Worm (Caenorhabditis elegans) whole organism, L2 larva: Measurements from ENCODE around the gene mrpl-21.

ENCODE experiments used
- C34F6.9 ChIP-seq: fragments of 150-350 bp; optimal IDR thresholded peaks from 2 replicates; lab custom pipeline; 2014; ENCODE audit warnings: missing biosample characterization, missing genetic modification characterization
- R02D3.7 ChIP-seq: fragments of 150-350 bp; optimal IDR thresholded peaks from 2 replicates; lab custom pipeline; 2014; ENCODE audit warnings: missing biosample characterization, missing genetic modification characterization
- Y55F3AM.14 ChIP-seq: fragments of 200-800 bp; sonication (Bioruptor generic); optimal IDR thresholded peaks from 2 replicates; lab custom pipeline; 2018; ENCODE audit warnings: mild to moderate bottlenecking, missing genetic modification characterization, missing compliant biosample characterization
- ZK546.5 ChIP-seq: sonication (generic microtip); optimal IDR thresholded peaks from 2 replicates; lab custom pipeline; 2017; ENCODE audit warnings: missing biosample characterization, missing genetic modification characterization
- alr-1 ChIP-seq: fragments of 150-350 bp; optimal IDR thresholded peaks from 2 replicates; lab custom pipeline; 2014; ENCODE audit warnings: missing biosample characterization, missing genetic modification characterization
- ama-1 ChIP-seq: fragments of 150-350 bp; optimal IDR thresholded peaks from 2 replicates; lab custom pipeline; 2018; ENCODE audit warnings: inconsistent platforms
- ceh-16 ChIP-seq: fragments of 150-350 bp; optimal IDR thresholded peaks from 2 replicates; lab custom pipeline; 2014; ENCODE audit warnings: missing biosample characterization, missing genetic modification characterization
- ceh-82 ChIP-seq: fragments of 150-350 bp; optimal IDR thresholded peaks from 2 replicates; lab custom pipeline; 2014; ENCODE audit warnings: missing biosample characterization, missing genetic modification characterization
- crh-2 ChIP-seq: sonication (generic microtip); optimal IDR thresholded peaks from 2 replicates; lab custom pipeline; 2017; ENCODE audit warnings: missing biosample characterization, missing genetic modification characterization
- egl-27 ChIP-seq: sonication (generic microtip); optimal IDR thresholded peaks from 3 replicates; lab custom pipeline; 2017; ENCODE audit warnings: missing biosample characterization, missing genetic modification reagents, missing genetic modification characterization
- elt-1 ChIP-seq: fragments of 150-350 bp; optimal IDR thresholded peaks from 2 replicates; lab custom pipeline; 2014; ENCODE audit warnings: missing biosample characterization, missing genetic modification characterization
- elt-3 ChIP-seq: sonication (generic microtip); optimal IDR thresholded peaks from 2 replicates; lab custom pipeline; 2017; ENCODE audit warnings: missing biosample characterization, missing genetic modification characterization
- fos-1 ChIP-seq: fragments of 150-350 bp; optimal IDR thresholded peaks from 2 replicates; lab custom pipeline; 2014; ENCODE audit warnings: missing biosample characterization, missing genetic modification characterization
- gmeb-1 ChIP-seq: fragments of 150-350 bp; optimal IDR thresholded peaks from 2 replicates; lab custom pipeline; 2014; ENCODE audit warnings: missing biosample characterization, missing genetic modification characterization
- lin-39 ChIP-seq: fragments of 150-350 bp; optimal IDR thresholded peaks from 2 replicates; lab custom pipeline; 2014; ENCODE audit warnings: missing biosample characterization, missing genetic modification reagents, missing genetic modification characterization
- lsy-2 ChIP-seq, 2 experiments: fragments of 150-350 bp in 1 of 2; sonication (generic microtip) in 1 of 2; optimal IDR thresholded peaks; 2 replicates each; lab custom pipeline; 2014 to 2017; ENCODE audit warnings: missing biosample characterization in 2 of 2, missing genetic modification characterization in 2 of 2
- mab-5 ChIP-seq: fragments of 150-350 bp; optimal IDR thresholded peaks from 2 replicates; lab custom pipeline; 2014; ENCODE audit warnings: missing biosample characterization, missing genetic modification characterization
- mbf-1 ChIP-seq: sonication (generic microtip); optimal IDR thresholded peaks from 2 replicates; lab custom pipeline; 2017; ENCODE audit warnings: missing biosample characterization, missing genetic modification characterization
- nhr-10 ChIP-seq: sonication (generic microtip); optimal IDR thresholded peaks from 2 replicates; lab custom pipeline; 2017; ENCODE audit warnings: missing biosample characterization, missing genetic modification characterization
- nhr-129 ChIP-seq: fragments of 150-350 bp; optimal IDR thresholded peaks from 2 replicates; lab custom pipeline; 2014; ENCODE audit warnings: missing biosample characterization, missing genetic modification characterization
- nhr-21 ChIP-seq: fragments of 150-350 bp; optimal IDR thresholded peaks from 2 replicates; lab custom pipeline; 2014; ENCODE audit warnings: missing biosample characterization, missing genetic modification characterization
- nhr-23 ChIP-seq: fragments of 150-350 bp; optimal IDR thresholded peaks from 2 replicates; lab custom pipeline; 2014; ENCODE audit warnings: missing biosample characterization, missing genetic modification reagents, missing genetic modification characterization
- nhr-237 ChIP-seq: fragments of 150-350 bp; optimal IDR thresholded peaks from 2 replicates; lab custom pipeline; 2014; ENCODE audit warnings: missing biosample characterization, missing genetic modification characterization
- nhr-25 ChIP-seq: fragments of 150-350 bp; sonication (generic microtip); optimal IDR thresholded peaks from 3 replicates; lab custom pipeline; 2014; ENCODE audit warnings: missing biosample characterization, missing genetic modification characterization
- nhr-77 ChIP-seq: fragments of 150-350 bp; optimal IDR thresholded peaks from 2 replicates; lab custom pipeline; 2014; ENCODE audit warnings: missing biosample characterization, missing genetic modification characterization
- sem-4 ChIP-seq: fragments of 150-350 bp; optimal IDR thresholded peaks from 2 replicates; lab custom pipeline; 2014; ENCODE audit warnings: missing biosample characterization, missing genetic modification reagents, missing genetic modification characterization
- skn-1 ChIP-seq: sonication (generic microtip); optimal IDR thresholded peaks from 2 replicates; lab custom pipeline; 2017; ENCODE audit warnings: missing biosample characterization, missing genetic modification characterization
- sma-3 ChIP-seq: sonication (generic microtip); optimal IDR thresholded peaks from 2 replicates; lab custom pipeline; 2016; ENCODE audit warnings: missing genetic modification reagents, missing genetic modification characterization, missing compliant biosample characterization
- sma-9 ChIP-seq, 2 experiments: fragments of 150-350 bp in 1 of 2; sonication (generic microtip) in 1 of 2; optimal IDR thresholded peaks; 2 replicates each; lab custom pipeline; 2014 to 2016; ENCODE audit warnings: missing genetic modification characterization in 2 of 2, mild to moderate bottlenecking in 1 of 2, missing biosample characterization in 1 of 2, missing compliant biosample characterization in 1 of 2, missing genetic modification reagents in 1 of 2, moderate library complexity in 1 of 2
- snpc-4 ChIP-seq: fragments of 150-350 bp; optimal IDR thresholded peaks from 2 replicates; lab custom pipeline; 2014; ENCODE audit warnings: missing biosample characterization, missing genetic modification characterization
- unc-39 ChIP-seq: fragments of 150-350 bp; optimal IDR thresholded peaks from 2 replicates; lab custom pipeline; 2014; ENCODE audit warnings: missing biosample characterization, missing genetic modification characterization
- unc-55 ChIP-seq: fragments of 150-350 bp; sonication (generic microtip); optimal IDR thresholded peaks from 3 replicates; lab custom pipeline; 2014; ENCODE audit warnings: missing biosample characterization, missing genetic modification reagents, missing genetic modification characterization
- ztf-1 ChIP-seq: fragments of 200-800 bp; sonication (Bioruptor generic); conservative IDR thresholded peaks from 2 replicates; pipeline ENCODE4 v1.3.6; 2022; ENCODE audit warnings: missing genetic modification characterization, missing compliant biosample characterization
- ztf-11 ChIP-seq: sonication (generic microtip); optimal IDR thresholded peaks from 2 replicates; lab custom pipeline; 2017; ENCODE audit warnings: missing biosample characterization, missing genetic modification characterization

The mrpl-21 gene

DNA sequence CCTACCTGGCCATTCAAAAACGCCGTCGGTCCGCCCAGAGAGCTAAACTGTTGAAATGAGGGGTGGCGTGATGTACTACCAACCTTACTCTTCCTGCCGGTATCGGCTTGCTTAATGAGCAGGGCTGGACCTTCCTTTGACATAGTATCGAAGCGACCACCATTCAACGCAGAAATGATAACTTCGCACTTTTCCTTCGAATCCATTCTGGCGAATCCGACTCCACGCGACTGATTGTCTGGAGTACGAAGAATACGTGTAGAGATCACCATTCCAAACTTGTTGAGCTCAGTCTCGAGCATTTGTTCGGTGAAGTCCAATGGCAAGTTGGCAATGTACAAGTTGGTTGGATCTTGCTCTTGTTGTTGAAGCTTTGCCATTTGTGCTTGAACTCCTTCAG lies 34.8 kb upstream of the mrpl-21 start:
- TF ChIP-seq C34F6.9 (tag; lab: Kevin White, UChicago), result no peak
- TF ChIP-seq R02D3.7 (tag; lab: Kevin White, UChicago), result no peak
- TF ChIP-seq snpc-4, result no peak
- TF ChIP-seq elt-1 (tag; lab: Kevin White, UChicago), result no peak
- no peak for TF ChIP-seq nhr-237 (tag; lab: Kevin White, UChicago)
- no peak for TF ChIP-seq mab-5
- TF ChIP-seq sma-3 (GFP tag; lab: Kevin White, UChicago), result no peak
- no peak for TF ChIP-seq unc-39 (tag; lab: Kevin White, UChicago)
- TF ChIP-seq gmeb-1 (tag; lab: Kevin White, UChicago), result no peak
- no peak for TF ChIP-seq ama-1 (lab: Kevin White, UChicago)
- no peak for TF ChIP-seq lin-39 (tag; lab: Kevin White, UChicago)
- no peak for TF ChIP-seq ztf-11

DNA sequence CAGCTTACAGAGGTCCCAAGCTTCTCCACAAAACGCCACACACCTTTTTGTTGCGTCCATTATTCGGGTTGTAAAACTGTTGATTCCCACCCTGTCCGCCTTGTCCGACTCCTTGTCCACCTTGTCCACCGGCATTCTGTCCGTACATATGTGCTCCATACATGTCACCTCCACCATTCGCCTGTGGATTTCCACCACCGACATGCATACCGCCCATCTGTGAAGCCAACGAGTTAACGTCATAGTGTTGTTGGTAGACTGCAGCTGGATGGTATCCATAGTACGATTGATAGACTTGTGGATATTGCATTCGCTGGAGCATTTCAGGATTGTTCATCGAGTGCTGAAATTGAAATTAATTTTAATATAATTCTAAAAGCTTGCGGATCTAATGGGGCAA lies 34.4 kb upstream of the mrpl-21 start:
- no peak for TF ChIP-seq nhr-21 (tag; lab: Kevin White, UChicago)
- no peak for TF ChIP-seq mbf-1 (tag; lab: Kevin White, UChicago)
- TF ChIP-seq nhr-77 (tag; lab: Kevin White, UChicago), result no peak
- no peak for TF ChIP-seq nhr-129 (tag; lab: Kevin White, UChicago)
- no peak for TF ChIP-seq nhr-23 (tag; lab: Kevin White, UChicago)
- no peak for TF ChIP-seq Y55F3AM.14 (GFP tag; lab: Kevin White, UChicago)
- no peak for TF ChIP-seq C34F6.9 (tag; lab: Kevin White, UChicago)
- no peak for TF ChIP-seq unc-39 (tag; lab: Kevin White, UChicago)
- no peak for TF ChIP-seq sem-4
- TF ChIP-seq elt-1 (tag; lab: Kevin White, UChicago), result no peak
- TF ChIP-seq unc-55 (GFP tag; lab: Kevin White, UChicago), result no peak
- TF ChIP-seq nhr-25 (tag; lab: Kevin White, UChicago), result no peak
- TF ChIP-seq ZK546.5 (tag; lab: Kevin White, UChicago), result no peak
- no peak for TF ChIP-seq crh-2 (tag; lab: Kevin White, UChicago)
- TF ChIP-seq skn-1 (tag; lab: Kevin White, UChicago), result no peak
- TF ChIP-seq lin-39 (tag; lab: Kevin White, UChicago), result no peak
- no peak for TF ChIP-seq ceh-16 (tag; lab: Kevin White, UChicago)
- TF ChIP-seq egl-27 (tag; lab: Kevin White, UChicago), result no peak
- TF ChIP-seq, all 48 proteins: peak for 0

DNA sequence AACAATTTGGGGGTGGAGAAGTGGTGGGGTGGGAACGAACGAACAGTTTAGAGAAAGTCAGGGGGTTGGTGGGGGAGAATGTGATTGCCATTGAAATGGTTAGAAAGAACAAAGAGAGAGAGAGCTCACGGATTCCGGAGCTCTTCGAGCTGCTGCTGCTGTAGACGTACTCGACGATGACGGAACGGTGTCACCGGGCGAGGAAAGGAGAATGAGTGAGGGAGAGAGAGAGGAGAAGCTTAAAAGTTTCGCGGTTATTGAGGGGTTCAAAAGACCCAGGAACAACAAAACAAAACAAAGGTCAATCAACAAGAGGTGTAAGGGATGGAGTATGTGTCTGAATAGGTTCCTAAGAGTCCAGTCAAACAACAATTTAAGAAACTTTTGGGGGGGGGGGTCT lies 32.9 kb upstream of the mrpl-21 start:
- TF ChIP-seq mab-5, result no peak

DNA sequence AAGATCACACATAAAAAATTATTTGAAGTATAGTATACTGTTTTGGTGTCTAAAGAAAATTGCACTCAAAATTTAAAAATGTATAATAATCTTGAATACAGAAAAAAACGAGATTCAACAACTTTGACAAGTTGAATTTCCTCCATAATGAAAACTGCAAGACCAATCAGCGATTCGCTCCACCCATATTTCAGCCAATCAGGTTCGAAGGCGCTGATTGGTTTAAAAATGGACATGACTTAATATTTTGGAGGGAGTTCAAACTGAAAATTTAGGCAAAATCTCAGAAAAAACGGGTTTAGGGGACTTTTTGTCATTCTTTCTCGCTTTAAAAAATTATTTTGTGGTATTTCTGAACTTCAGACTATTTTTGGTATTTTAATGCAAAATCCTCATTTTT lies 32.3 kb upstream of the mrpl-21 start:
- no peak for TF ChIP-seq nhr-10
- peak in 1 of 2 experiments; percentile 5 for TF ChIP-seq lsy-2 (tag; optimal IDR thresholded peaks at IDR 0.05; lab: Kevin White, UChicago)
- no peak for TF ChIP-seq elt-3 (tag; lab: Kevin White, UChicago)
- TF ChIP-seq elt-1 (tag; lab: Kevin White, UChicago), result no peak
- no peak for TF ChIP-seq nhr-77 (tag; lab: Kevin White, UChicago)
- no peak for TF ChIP-seq ZK546.5 (tag; lab: Kevin White, UChicago)

DNA sequence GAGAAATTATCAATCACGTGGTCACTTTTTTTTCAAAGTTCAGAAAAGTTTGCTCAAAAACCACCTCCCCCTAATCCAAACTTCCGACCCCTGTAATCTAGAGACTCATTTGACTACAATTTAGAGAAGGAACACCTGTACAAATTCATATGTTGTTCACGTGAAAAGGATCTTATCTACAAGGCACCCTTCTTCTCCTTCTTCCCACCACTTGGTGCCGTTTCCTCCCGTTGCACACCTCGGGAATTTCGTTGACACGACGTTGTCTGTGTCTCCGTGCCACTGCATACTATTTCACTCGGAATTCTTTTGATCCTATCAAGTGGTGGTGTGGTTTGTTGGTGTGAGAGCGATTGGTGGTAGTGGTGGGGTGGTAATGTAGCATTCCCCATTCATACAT lies 31.2 kb upstream of the mrpl-21 start:
- TF ChIP-seq fos-1 (tag; lab: Kevin White, UChicago), result no peak
- TF ChIP-seq gmeb-1 (tag; lab: Kevin White, UChicago), result no peak
- TF ChIP-seq ZK546.5 (tag; lab: Kevin White, UChicago), result no peak
- peak; percentile 47 for TF ChIP-seq ceh-16 (tag; lab: Kevin White, UChicago)
- no peak for TF ChIP-seq mab-5
- no peak for TF ChIP-seq ztf-1
- TF ChIP-seq alr-1 (tag; lab: Kevin White, UChicago), result no peak
- TF ChIP-seq unc-39 (tag; lab: Kevin White, UChicago), result no peak
- TF ChIP-seq ceh-82 (tag; lab: Kevin White, UChicago), result no peak
- TF ChIP-seq lsy-2 (tag; optimal IDR thresholded peaks at IDR 0.05; lab: Kevin White, UChicago), result no peak
- peak; percentile 17 for TF ChIP-seq sma-9 (GFP tag; optimal IDR thresholded peaks at IDR 0.05; lab: Kevin White, UChicago)
- no peak for TF ChIP-seq sma-9 (tag; optimal IDR thresholded peaks at IDR 0.05; lab: Kevin White, UChicago)
